In the genomic region with DNA sequence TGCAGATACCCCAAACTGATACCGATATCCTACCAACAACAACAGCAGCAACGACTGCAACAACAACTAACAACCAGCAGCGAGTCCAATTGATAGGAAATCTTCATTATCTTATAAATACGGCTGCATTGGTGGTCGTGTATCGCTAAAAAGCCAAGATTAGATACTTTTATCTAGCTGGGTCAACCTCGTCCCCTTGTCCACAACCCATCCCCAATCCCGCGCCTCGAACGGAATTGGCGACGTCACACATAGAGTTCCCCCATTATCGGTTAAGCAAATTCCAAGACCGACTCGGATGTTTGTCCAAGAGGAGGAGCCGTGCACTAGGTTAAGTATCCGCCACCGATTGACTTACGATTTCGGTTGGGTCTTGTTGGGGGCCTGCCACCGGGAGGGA, we compare ENCODE assay signal across 1 fruit fly cellular context.
TF ChIP-seq lines count a peak whose summit lies in the region.

No protein-coding gene starts in this region.

TF ChIP-seq in whole organism, embryonic, 481 proteins besides CTCF, POLR2A, EP300 and RAD21 (continued from another document):
- no peak for TF ChIP-seq CG16779 (GFP tag; IDR thresholded peaks at IDR 0.05; lab: Robert Waterston, UW)
- no peak for TF ChIP-seq bowl (GFP tag; IDR thresholded peaks at IDR 0.05; lab: Robert Waterston, UW)
- TF ChIP-seq Atf3 (GFP tag; optimal IDR thresholded peaks at IDR 0.05; lab: Kevin White, UChicago): no peak
- TF ChIP-seq Ets65A (GFP tag; lab: Kevin White, UChicago): no peak
- TF ChIP-seq Med (GFP tag; lab: Kevin White, UChicago): peak; percentile 21
- TF ChIP-seq Dek (tag; optimal IDR thresholded peaks at IDR 0.05; lab: Kevin White, UChicago): no peak
- TF ChIP-seq corto (GFP tag; optimal IDR thresholded peaks at IDR 0.05; lab: Kevin White, UChicago): no peak
- TF ChIP-seq maf-S (GFP tag; optimal IDR thresholded peaks at IDR 0.05; lab: Kevin White, UChicago): no peak
- TF ChIP-seq nmo (GFP tag; optimal IDR thresholded peaks at IDR 0.05; lab: Kevin White, UChicago): no peak
- no peak for TF ChIP-seq aop (GFP tag; IDR thresholded peaks at IDR 0.05; lab: Robert Waterston, UW)
- no peak for TF ChIP-seq Dref (GFP tag; IDR thresholded peaks at IDR 0.05; lab: Robert Waterston, UW)
- TF ChIP-seq CG8089 (GFP tag; optimal IDR thresholded peaks at IDR 0.05; lab: Kevin White, UChicago): no peak
- no peak for TF ChIP-seq wek (GFP tag; optimal IDR thresholded peaks at IDR 0.05; lab: Kevin White, UChicago)
- TF ChIP-seq CG10565 (GFP tag; optimal IDR thresholded peaks at IDR 0.05; lab: Kevin White, UChicago): no peak
- TF ChIP-seq CG1024 (GFP tag; IDR thresholded peaks at IDR 0.05; lab: Robert Waterston, UW): no peak
- TF ChIP-seq ro (GFP tag; IDR thresholded peaks at IDR 0.05; lab: Robert Waterston, UW): no peak
- peak; percentile 58; the same call in 1 of the 2 replicates for TF ChIP-seq crol (GFP tag; IDR thresholded peaks at IDR 0.05; lab: Robert Waterston, UW)
- TF ChIP-seq ATbp (GFP tag; optimal IDR thresholded peaks at IDR 0.05; lab: Kevin White, UChicago): no peak
- TF ChIP-seq CG8281 (tag; optimal IDR thresholded peaks at IDR 0.05; lab: Kevin White, UChicago): no peak
- no peak for TF ChIP-seq CG11695 (GFP tag; IDR thresholded peaks at IDR 0.05; lab: Robert Waterston, UW)
- TF ChIP-seq CG7786 (GFP tag; optimal IDR thresholded peaks at IDR 0.05; lab: Kevin White, UChicago): no peak
- 0 out of 4 replicates have a peak, but pooled peaks have one; percentile 19 for TF ChIP-seq chinmo (GFP tag; IDR thresholded peaks at IDR 0.05; lab: Robert Waterston, UW; ENCODE audit: partially characterized antibody)
- no peak for TF ChIP-seq CG11093 (GFP tag; IDR thresholded peaks at IDR 0.05; lab: Robert Waterston, UW)
- no peak for TF ChIP-seq CG30403 (GFP tag; optimal IDR thresholded peaks at IDR 0.05; lab: Kevin White, UChicago)
- no peak for TF ChIP-seq sima (GFP tag; optimal IDR thresholded peaks at IDR 0.05; lab: Kevin White, UChicago)
- TF ChIP-seq CG12155 (GFP tag; optimal IDR thresholded peaks at IDR 0.05; lab: Kevin White, UChicago): no peak
- TF ChIP-seq otp (GFP tag; IDR thresholded peaks at IDR 0.05; lab: Robert Waterston, UW): no peak
- TF ChIP-seq CG6254 (GFP tag; optimal IDR thresholded peaks at IDR 0.05; lab: Kevin White, UChicago): no peak
- no peak for TF ChIP-seq CG18764 (GFP tag; optimal IDR thresholded peaks at IDR 0.05; lab: Kevin White, UChicago)
- TF ChIP-seq CrebB (tag; optimal IDR thresholded peaks at IDR 0.05; lab: Kevin White, UChicago): no peak
- no peak for TF ChIP-seq CG7928 (GFP tag; optimal IDR thresholded peaks at IDR 0.05; lab: Kevin White, UChicago)
- TF ChIP-seq CG32767 (GFP tag; IDR thresholded peaks at IDR 0.05; lab: Robert Waterston, UW): no peak
- no peak for TF ChIP-seq kni (GFP tag; optimal IDR thresholded peaks at IDR 0.05; lab: Kevin White, UChicago)
- no peak for TF ChIP-seq mld (GFP tag; IDR thresholded peaks at IDR 0.05; lab: Robert Waterston, UW; ENCODE audit: partially characterized antibody)
- TF ChIP-seq Elba2 (GFP tag; optimal IDR thresholded peaks at IDR 0.05; lab: Kevin White, UChicago): no peak
- no peak for TF ChIP-seq Xbp1 (GFP tag; optimal IDR thresholded peaks at IDR 0.05; lab: Kevin White, UChicago)
- TF ChIP-seq dpn (GFP tag; optimal IDR thresholded peaks at IDR 0.05; lab: Kevin White, UChicago): no peak
- no peak for TF ChIP-seq bigmax (GFP tag; optimal IDR thresholded peaks at IDR 0.05; lab: Kevin White, UChicago)
- TF ChIP-seq CG8944 (GFP tag; optimal IDR thresholded peaks at IDR 0.05; lab: Kevin White, UChicago): no peak
- no peak for TF ChIP-seq row (GFP tag; IDR thresholded peaks at IDR 0.05; lab: Robert Waterston, UW)
- no peak for TF ChIP-seq lilli (GFP tag; optimal IDR thresholded peaks at IDR 0.05; lab: Kevin White, UChicago)
- TF ChIP-seq jing (GFP tag; optimal IDR thresholded peaks at IDR 0.05; lab: Kevin White, UChicago): no peak
- no peak for TF ChIP-seq HmgD (GFP tag; optimal IDR thresholded peaks at IDR 0.05; lab: Kevin White, UChicago)
- TF ChIP-seq twi (tag; optimal IDR thresholded peaks at IDR 0.05; lab: Kevin White, UChicago): no peak
- TF ChIP-seq cg (GFP tag; optimal IDR thresholded peaks at IDR 0.05; lab: Kevin White, UChicago): peak; percentile 4
- TF ChIP-seq Sox102F (GFP tag; optimal IDR thresholded peaks at IDR 0.05; lab: Kevin White, UChicago): no peak
- TF ChIP-seq nom (GFP tag; optimal IDR thresholded peaks at IDR 0.05; lab: Kevin White, UChicago): no peak
- no peak for TF ChIP-seq NFAT (GFP tag; IDR thresholded peaks at IDR 0.05; lab: Robert Waterston, UW)
- TF ChIP-seq CHES-1-like (GFP tag; optimal IDR thresholded peaks at IDR 0.05; lab: Kevin White, UChicago): no peak
- TF ChIP-seq CG11560 (tag; IDR thresholded peaks at IDR 0.05; lab: Robert Waterston, UW): no peak
- no peak for TF ChIP-seq btn (GFP tag; optimal IDR thresholded peaks at IDR 0.05; lab: Kevin White, UChicago)
- no peak for TF ChIP-seq CG8765 (GFP tag; IDR thresholded peaks at IDR 0.05; lab: Robert Waterston, UW)
- no peak for TF ChIP-seq Bteb2 (GFP tag; optimal IDR thresholded peaks at IDR 0.05; lab: Kevin White, UChicago)
- peak; percentile 37 for TF ChIP-seq exex (tag; optimal IDR thresholded peaks at IDR 0.05; lab: Kevin White, UChicago)
- TF ChIP-seq luna (GFP tag; optimal IDR thresholded peaks at IDR 0.05; lab: Kevin White, UChicago): no peak
- TF ChIP-seq Opbp (GFP tag; IDR thresholded peaks at IDR 0.05; lab: Robert Waterston, UW; ENCODE audit: partially characterized antibody): 0 out of 3 replicates have a peak, but pooled peaks have one; percentile 15
- TF ChIP-seq sqz (GFP tag; optimal IDR thresholded peaks at IDR 0.05; lab: Kevin White, UChicago): no peak
- TF ChIP-seq Atf6 (GFP tag; IDR thresholded peaks at IDR 0.05; lab: Robert Waterston, UW): 0 out of 2 replicates have a peak, but pooled peaks have one; percentile 10
- TF ChIP-seq Dip2 (GFP tag; IDR thresholded peaks at IDR 0.05; lab: Robert Waterston, UW): no peak
- peak; percentile 16 for TF ChIP-seq BtbVII (GFP tag; optimal IDR thresholded peaks at IDR 0.05; lab: Kevin White, UChicago)
- no peak for TF ChIP-seq Mes4 (GFP tag; optimal IDR thresholded peaks at IDR 0.05; lab: Kevin White, UChicago)
- TF ChIP-seq CG4360 (GFP tag; IDR thresholded peaks at IDR 0.05; lab: Robert Waterston, UW): peak; percentile 78
- no peak for TF ChIP-seq Hand (GFP tag; optimal IDR thresholded peaks at IDR 0.05; lab: Kevin White, UChicago)
- no peak for TF ChIP-seq so (GFP tag; IDR thresholded peaks at IDR 0.05; lab: Robert Waterston, UW)
- no peak for TF ChIP-seq Taf1 (GFP tag; IDR thresholded peaks at IDR 0.05; lab: Robert Waterston, UW)
- TF ChIP-seq HLH3B (GFP tag; IDR thresholded peaks at IDR 0.05; lab: Robert Waterston, UW): no peak
- no peak for TF ChIP-seq CG10209 (GFP tag; optimal IDR thresholded peaks at IDR 0.05; lab: Kevin White, UChicago)
- TF ChIP-seq CG10147 (GFP tag; optimal IDR thresholded peaks at IDR 0.05; lab: Kevin White, UChicago): no peak
- TF ChIP-seq da (GFP tag; optimal IDR thresholded peaks at IDR 0.05; lab: Kevin White, UChicago): no peak
- TF ChIP-seq B-H2 (GFP tag; optimal IDR thresholded peaks at IDR 0.05; lab: Kevin White, UChicago): no peak
- TF ChIP-seq CG7372 (GFP tag; IDR thresholded peaks at IDR 0.05; lab: Robert Waterston, UW): no peak
- no peak for TF ChIP-seq CG10267 (tag; optimal IDR thresholded peaks at IDR 0.05; lab: Kevin White, UChicago)
- no peak for TF ChIP-seq CG3847 (GFP tag; IDR thresholded peaks at IDR 0.05; lab: Robert Waterston, UW)
- no peak for TF ChIP-seq zen (tag; optimal IDR thresholded peaks at IDR 0.05; lab: Kevin White, UChicago)
- no peak for TF ChIP-seq chn (GFP tag; optimal IDR thresholded peaks at IDR 0.05; lab: Kevin White, UChicago)
- no peak for TF ChIP-seq Hr51 (GFP tag; optimal IDR thresholded peaks at IDR 0.05; lab: Kevin White, UChicago)
- TF ChIP-seq gfzf (GFP tag; optimal IDR thresholded peaks at IDR 0.05; lab: Kevin White, UChicago): no peak
- TF ChIP-seq CG4424 (GFP tag; optimal IDR thresholded peaks at IDR 0.05; lab: Kevin White, UChicago): no peak
- TF ChIP-seq Scr (GFP tag; IDR thresholded peaks at IDR 0.05; lab: Robert Waterston, UW; ENCODE audit: partially characterized antibody): no peak
- peak; percentile 58 for TF ChIP-seq CG34376 (GFP tag; optimal IDR thresholded peaks at IDR 0.05; lab: Kevin White, UChicago)
- TF ChIP-seq fd102C (GFP tag; optimal IDR thresholded peaks at IDR 0.05; lab: Kevin White, UChicago): no peak
- TF ChIP-seq CG12744 (GFP tag; optimal IDR thresholded peaks at IDR 0.05; lab: Kevin White, UChicago): no peak
- TF ChIP-seq CG6175 (GFP tag; IDR thresholded peaks at IDR 0.05; lab: Robert Waterston, UW): no peak
- TF ChIP-seq eyg (GFP tag; optimal IDR thresholded peaks at IDR 0.05; lab: Kevin White, UChicago): no peak
- TF ChIP-seq CG6654 (GFP tag; optimal IDR thresholded peaks at IDR 0.05; lab: Kevin White, UChicago): no peak
- TF ChIP-seq CG13424 (tag; optimal IDR thresholded peaks at IDR 0.05; lab: Kevin White, UChicago): no peak
- no peak for TF ChIP-seq CG1603 (tag; optimal IDR thresholded peaks at IDR 0.05; lab: Kevin White, UChicago)
- TF ChIP-seq CkIIα-i1 (GFP tag; IDR thresholded peaks at IDR 0.05; lab: Robert Waterston, UW): no peak
- no peak for TF ChIP-seq odd (GFP tag; optimal IDR thresholded peaks at IDR 0.05; lab: Kevin White, UChicago)
- TF ChIP-seq Lim3 (GFP tag; IDR thresholded peaks at IDR 0.05; lab: Robert Waterston, UW): no peak
- TF ChIP-seq org-1 (GFP tag; optimal IDR thresholded peaks at IDR 0.05; lab: Kevin White, UChicago): no peak
- no peak for TF ChIP-seq CG11247 (GFP tag; IDR thresholded peaks at IDR 0.05; lab: Robert Waterston, UW)
- no peak for TF ChIP-seq CG13894 (tag; optimal IDR thresholded peaks at IDR 0.05; lab: Kevin White, UChicago)
- TF ChIP-seq ase (GFP tag; IDR thresholded peaks at IDR 0.05; lab: Robert Waterston, UW): no peak
- TF ChIP-seq tx (GFP tag; optimal IDR thresholded peaks at IDR 0.05; lab: Kevin White, UChicago): no peak
- no peak for TF ChIP-seq crc (GFP tag; optimal IDR thresholded peaks at IDR 0.05; lab: Kevin White, UChicago)
- no peak for TF ChIP-seq CG12071 (GFP tag; optimal IDR thresholded peaks at IDR 0.05; lab: Kevin White, UChicago)
- peak; percentile 52 for TF ChIP-seq CG10543 (GFP tag; optimal IDR thresholded peaks at IDR 0.05; lab: Kevin White, UChicago)
- peak; percentile 2 for TF ChIP-seq Hmr (GFP tag; optimal IDR thresholded peaks at IDR 0.05; lab: Kevin White, UChicago)
- no peak for TF ChIP-seq gcm2 (GFP tag; optimal IDR thresholded peaks at IDR 0.05; lab: Kevin White, UChicago)
- TF ChIP-seq seq (GFP tag; IDR thresholded peaks at IDR 0.05; lab: Robert Waterston, UW): no peak
- TF ChIP-seq peb (GFP tag; IDR thresholded peaks at IDR 0.05; lab: Robert Waterston, UW): no peak
- TF ChIP-seq ken (GFP tag; IDR thresholded peaks at IDR 0.05; lab: Robert Waterston, UW): no peak
- TF ChIP-seq dmrt11E (tag; optimal IDR thresholded peaks at IDR 0.05; lab: Kevin White, UChicago): no peak
- no peak for TF ChIP-seq fd3F (GFP tag; optimal IDR thresholded peaks at IDR 0.05; lab: Kevin White, UChicago)
- no peak for TF ChIP-seq CG9609 (GFP tag; optimal IDR thresholded peaks at IDR 0.05; lab: Kevin White, UChicago)
- TF ChIP-seq NfI (GFP tag; optimal IDR thresholded peaks at IDR 0.05; lab: Kevin White, UChicago): no peak
- peak; percentile 92 for TF ChIP-seq GATAe (GFP tag; conservative IDR thresholded peaks at IDR 0.05; lab: Robert Waterston, UW)
- no peak for TF ChIP-seq CG33213 (GFP tag; optimal IDR thresholded peaks at IDR 0.05; lab: Kevin White, UChicago)
- TF ChIP-seq YL-1 (GFP tag; optimal IDR thresholded peaks at IDR 0.05; lab: Kevin White, UChicago): no peak
- TF ChIP-seq esg (GFP tag; conservative IDR thresholded peaks at IDR 0.05; lab: Robert Waterston, UW): no peak
- TF ChIP-seq chif (GFP tag; optimal IDR thresholded peaks at IDR 0.05; lab: Kevin White, UChicago): no peak
- no peak for TF ChIP-seq CG42726 (GFP tag; IDR thresholded peaks at IDR 0.05; lab: Robert Waterston, UW; ENCODE audit: partially characterized antibody)
- no peak for TF ChIP-seq CG4617 (GFP tag; optimal IDR thresholded peaks at IDR 0.05; lab: Kevin White, UChicago; ENCODE audit: borderline replicate concordance)
- TF ChIP-seq Dfd (GFP tag; optimal IDR thresholded peaks at IDR 0.05; lab: Kevin White, UChicago): no peak
- TF ChIP-seq eve (GFP tag; optimal IDR thresholded peaks at IDR 0.05; lab: Kevin White, UChicago): no peak
- no peak for TF ChIP-seq CG10366 (GFP tag; IDR thresholded peaks at IDR 0.05; lab: Robert Waterston, UW)
- no peak for TF ChIP-seq NC2α (GFP tag; optimal IDR thresholded peaks at IDR 0.05; lab: Kevin White, UChicago)
- TF ChIP-seq NK7.1 (GFP tag; optimal IDR thresholded peaks at IDR 0.05; lab: Kevin White, UChicago): no peak
- TF ChIP-seq sd (tag; optimal IDR thresholded peaks at IDR 0.05; lab: Kevin White, UChicago): peak; percentile 58
TF ChIP-seq in whole organism, embryonic: peak in this region for 18.
